Fruit fly (Drosophila melanogaster): ENCODE measurements around the gene Vha14-2.

Gene Vha14-2

DNA sequence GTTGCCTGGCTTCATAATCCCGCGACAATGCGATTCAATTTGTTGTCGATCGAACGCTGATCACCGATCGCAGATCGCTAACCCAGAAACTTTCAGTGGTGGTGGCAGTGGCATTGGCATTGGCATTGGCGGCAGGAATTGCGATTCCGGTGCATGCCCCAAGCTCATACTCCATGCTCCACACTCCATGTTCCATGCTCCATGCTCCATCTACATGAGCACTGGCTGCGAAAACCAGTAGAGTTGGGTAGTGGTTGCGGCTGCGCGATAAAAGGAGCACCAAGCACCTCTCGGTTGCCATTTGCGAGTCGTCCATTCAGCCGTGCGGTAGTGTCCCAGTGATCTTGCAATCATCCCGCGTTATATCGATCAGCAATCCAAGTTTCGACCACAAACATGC is 50.9 kb downstream of the Vha14-2 start, which contains the start of gene Osi1:
Gene Osi1 (plus strand): TSS at position 301 of the 400 bp plus-strand sequence.
- TF ChIP-seq dac (GFP tag; optimal IDR thresholded peaks at IDR 0.05): no peak
- no peak for TF ChIP-seq Hr39 (GFP tag; optimal IDR thresholded peaks at IDR 0.05)
- no peak for TF ChIP-seq svp (GFP tag)
- TF ChIP-seq spab (GFP tag; optimal IDR thresholded peaks at IDR 0.05): no peak
- no peak for TF ChIP-seq CG8632 (GFP tag; optimal IDR thresholded peaks at IDR 0.05)
- no peak for TF ChIP-seq vri (GFP tag; optimal IDR thresholded peaks at IDR 0.05)
- TF ChIP-seq eg (GFP tag; IDR thresholded peaks at IDR 0.05): no peak
- no peak for TF ChIP-seq CG4318 (GFP tag; optimal IDR thresholded peaks at IDR 0.05)
- TF ChIP-seq achi (GFP tag; optimal IDR thresholded peaks at IDR 0.05): no peak
- no peak for TF ChIP-seq Lpt (GFP tag; optimal IDR thresholded peaks at IDR 0.05)
- no peak for TF ChIP-seq CG11762 (GFP tag; optimal IDR thresholded peaks at IDR 0.05; ENCODE audit: insufficient read depth)
- no peak for TF ChIP-seq lz (GFP tag; optimal IDR thresholded peaks at IDR 0.05)
- TF ChIP-seq CG7368 (GFP tag; optimal IDR thresholded peaks at IDR 0.05): no peak
- no peak for TF ChIP-seq CG3032 (tag; optimal IDR thresholded peaks at IDR 0.05)
- TF ChIP-seq esn (GFP tag; optimal IDR thresholded peaks at IDR 0.05): no peak
- no peak for TF ChIP-seq CG16779 (tag; optimal IDR thresholded peaks at IDR 0.05)
